Worm (Caenorhabditis elegans): ENCODE data around the gene srg-47.

- no peak for TF ChIP-seq him-1 (tag; optimal IDR thresholded peaks at IDR 0.05)
- TF ChIP-seq dao-5 (tag; optimal IDR thresholded peaks at IDR 0.05) = no peak
- no peak for TF ChIP-seq W03F9.2 (tag; optimal IDR thresholded peaks at IDR 0.05)
These were observed 36.8 kb downstream of the srg-47 start, which contains the start of gene R02D5.8 for ce11 chrV:14519268-14519667.

All from whole organism, L4/young adult.